Fruit fly (Drosophila melanogaster): ENCODE results near the gene Marf.

DNA sequence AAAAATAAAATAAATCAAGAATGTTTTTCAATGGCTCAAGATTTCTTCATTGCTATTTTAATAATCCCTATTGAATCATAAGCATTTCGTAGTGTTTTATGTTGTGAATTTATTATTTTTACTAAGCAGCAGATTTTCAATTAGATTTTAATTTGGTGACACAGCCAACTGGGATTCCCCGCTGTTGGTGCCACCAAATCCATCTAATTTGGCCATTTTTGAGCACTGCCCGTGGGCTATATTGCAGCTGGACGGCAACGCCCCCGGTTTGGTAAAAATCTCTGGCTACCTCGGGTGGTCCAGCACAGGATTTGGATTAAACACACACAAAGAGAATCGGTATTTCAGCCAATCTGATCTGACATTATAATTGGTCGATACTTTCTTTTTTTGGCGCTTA lies 16.5 kb upstream of the Marf start:
- TF ChIP-seq CG7101 (tag; optimal IDR thresholded peaks at IDR 0.05): no peak
- TF ChIP-seq cnc (optimal IDR thresholded peaks at IDR 0.05): no peak
- TF ChIP-seq kay (GFP tag; ENCODE audit: borderline replicate concordance): no peak
- no peak for TF ChIP-seq Mnt (GFP tag; optimal IDR thresholded peaks at IDR 0.05)
- no peak for TF ChIP-seq CG33017 (tag; optimal IDR thresholded peaks at IDR 0.05)
- TF ChIP-seq CG12768 (GFP tag; optimal IDR thresholded peaks at IDR 0.05): no peak
- no peak for TF ChIP-seq Hr96 (GFP tag; optimal IDR thresholded peaks at IDR 0.05)
- no peak for TF ChIP-seq cic (GFP tag; optimal IDR thresholded peaks at IDR 0.05)
